1 fruit fly cellular context compared by ENCODE assay signal in the genomic region with DNA sequence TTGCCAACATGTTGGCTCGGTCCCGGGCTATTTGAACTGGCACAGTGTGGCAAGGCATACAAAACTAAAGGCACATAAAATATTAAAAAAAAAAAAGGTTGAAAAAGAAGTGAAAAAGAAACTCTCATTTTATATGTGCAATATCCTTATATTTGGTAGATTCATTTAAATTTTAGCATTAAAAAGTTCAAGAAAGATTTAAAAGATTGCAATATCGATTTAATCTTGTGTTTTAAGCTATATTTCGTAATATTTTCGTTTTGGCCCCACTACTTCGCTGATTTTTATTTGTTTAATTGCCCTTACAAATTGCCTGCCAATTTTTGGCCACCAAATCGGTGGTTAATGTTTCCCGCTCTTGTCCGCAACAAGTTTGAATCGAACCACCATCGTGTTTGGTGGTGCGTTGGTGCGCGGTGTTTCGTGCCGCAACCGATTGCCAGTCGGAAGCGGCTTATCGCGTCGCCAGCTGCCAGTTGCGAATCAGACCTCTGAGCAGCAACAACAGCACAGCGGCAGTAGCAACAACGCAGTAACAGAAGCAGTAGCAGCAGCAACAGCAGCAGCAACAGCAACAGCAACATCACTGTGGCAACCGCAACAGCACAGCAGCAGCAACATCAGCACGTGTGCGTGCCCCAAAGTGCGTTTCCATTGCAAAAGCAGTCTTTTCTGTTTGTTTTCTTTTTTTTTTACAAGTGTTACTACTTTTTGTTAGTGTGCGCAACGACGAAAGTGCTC.
TF ChIP-seq lines count a peak whose summit lies in the region.

No protein-coding gene starts in this region.

TF ChIP-seq in whole organism, embryonic, 481 proteins besides CTCF, POLR2A, EP300 and RAD21 (continued from another document and continues in another):
- TF ChIP-seq Hsf (GFP tag; optimal IDR thresholded peaks at IDR 0.05; lab: Kevin White, UChicago) = peak; percentile 96
- peak; percentile 98 for TF ChIP-seq sens (GFP tag; lab: Kevin White, UChicago)
- peak; percentile 90 for TF ChIP-seq CG14441 (GFP tag; IDR thresholded peaks at IDR 0.05; lab: Robert Waterston, UW)
- TF ChIP-seq gsb (GFP tag; IDR thresholded peaks at IDR 0.05; lab: Robert Waterston, UW) = peak; percentile 88
- peak; percentile 84 for TF ChIP-seq CG11247 (GFP tag; IDR thresholded peaks at IDR 0.05; lab: Robert Waterston, UW)
- TF ChIP-seq CG16779 (GFP tag; IDR thresholded peaks at IDR 0.05; lab: Robert Waterston, UW) = peak; percentile 77
- TF ChIP-seq CG15696 (tag; optimal IDR thresholded peaks at IDR 0.05; lab: Kevin White, UChicago) = peak; percentile 66
- TF ChIP-seq pnt (GFP tag; optimal IDR thresholded peaks at IDR 0.05; lab: Kevin White, UChicago) = peak; percentile 71
- peak; percentile 3 for TF ChIP-seq Dp (GFP tag; optimal IDR thresholded peaks at IDR 0.05; lab: Kevin White, UChicago)
- peak; percentile 93 for TF ChIP-seq ranshi (GFP tag; IDR thresholded peaks at IDR 0.05; lab: Robert Waterston, UW)
- TF ChIP-seq Kr (GFP tag; optimal IDR thresholded peaks at IDR 0.05; lab: Kevin White, UChicago) = no peak
- TF ChIP-seq CG18599 (GFP tag; optimal IDR thresholded peaks at IDR 0.05; lab: Kevin White, UChicago) = peak; percentile 98
- peak; percentile 95 for TF ChIP-seq Xbp1 (GFP tag; optimal IDR thresholded peaks at IDR 0.05; lab: Kevin White, UChicago)
- no peak for TF ChIP-seq unc-4 (GFP tag; IDR thresholded peaks at IDR 0.05; lab: Robert Waterston, UW; ENCODE audit: partially characterized antibody)
- peak; percentile 84 for TF ChIP-seq pum (GFP tag; optimal IDR thresholded peaks at IDR 0.05; lab: Kevin White, UChicago)
- peak; percentile 77 for TF ChIP-seq ara (GFP tag; IDR thresholded peaks at IDR 0.05; lab: Robert Waterston, UW)
- peak; percentile 87 for TF ChIP-seq Awh (GFP tag; IDR thresholded peaks at IDR 0.05; lab: Robert Waterston, UW)
- peak; percentile 91 for TF ChIP-seq Six4 (GFP tag; optimal IDR thresholded peaks at IDR 0.05; lab: Kevin White, UChicago)
- TF ChIP-seq CG7786 (GFP tag; optimal IDR thresholded peaks at IDR 0.05; lab: Kevin White, UChicago) = peak; percentile 95
- peak; percentile 63 for TF ChIP-seq Rx (GFP tag; IDR thresholded peaks at IDR 0.05; lab: Robert Waterston, UW)
- peak; percentile 59 for TF ChIP-seq Hmx (GFP tag; optimal IDR thresholded peaks at IDR 0.05; lab: Kevin White, UChicago)
- TF ChIP-seq Oli (tag; optimal IDR thresholded peaks at IDR 0.05; lab: Kevin White, UChicago) = peak; percentile 98
- peak; percentile 99 for TF ChIP-seq CG2120 (GFP tag; optimal IDR thresholded peaks at IDR 0.05; lab: Kevin White, UChicago)
- TF ChIP-seq knrl (GFP tag; IDR thresholded peaks at IDR 0.05; lab: Robert Waterston, UW; ENCODE audit: partially characterized antibody) = peak; percentile 33; the same call in 2 of the 3 replicates
- TF ChIP-seq CG11695 (GFP tag; IDR thresholded peaks at IDR 0.05; lab: Robert Waterston, UW) = peak; percentile 96
- TF ChIP-seq CG14050 (GFP tag; IDR thresholded peaks at IDR 0.05; lab: Robert Waterston, UW) = peak; percentile 87
- peak; percentile 94 for TF ChIP-seq Ada2b (GFP tag; IDR thresholded peaks at IDR 0.05; lab: Robert Waterston, UW)
- TF ChIP-seq nom (GFP tag; optimal IDR thresholded peaks at IDR 0.05; lab: Kevin White, UChicago) = peak; percentile 70
- peak; percentile 93 for TF ChIP-seq az2 (GFP tag; optimal IDR thresholded peaks at IDR 0.05; lab: Kevin White, UChicago)
- peak; percentile 61 for TF ChIP-seq CG10959 (GFP tag; IDR thresholded peaks at IDR 0.05; lab: Robert Waterston, UW)
- peak; percentile 85 for TF ChIP-seq Poxn (GFP tag; IDR thresholded peaks at IDR 0.05; lab: Robert Waterston, UW)
- TF ChIP-seq chinmo (GFP tag; IDR thresholded peaks at IDR 0.05; lab: Robert Waterston, UW; ENCODE audit: partially characterized antibody) = peak; percentile 54; the same call in 1 of the 4 replicates
- TF ChIP-seq stwl (tag; optimal IDR thresholded peaks at IDR 0.05; lab: Kevin White, UChicago) = no peak
- peak; percentile 89 for TF ChIP-seq CG11093 (GFP tag; IDR thresholded peaks at IDR 0.05; lab: Robert Waterston, UW)
- no peak for TF ChIP-seq CG42726 (GFP tag; IDR thresholded peaks at IDR 0.05; lab: Robert Waterston, UW; ENCODE audit: partially characterized antibody)
- peak; percentile 88 for TF ChIP-seq CG1602 (GFP tag; optimal IDR thresholded peaks at IDR 0.05; lab: Kevin White, UChicago)
- TF ChIP-seq phol (tag; optimal IDR thresholded peaks at IDR 0.05; lab: Kevin White, UChicago) = peak; percentile 96
- TF ChIP-seq Dad (GFP tag; optimal IDR thresholded peaks at IDR 0.05; lab: Kevin White, UChicago) = peak; percentile 86
- no peak for TF ChIP-seq dan (GFP tag; IDR thresholded peaks at IDR 0.05; lab: Robert Waterston, UW)
- TF ChIP-seq CkIIα-i1 (GFP tag; IDR thresholded peaks at IDR 0.05; lab: Robert Waterston, UW) = peak; percentile 46; the same call in 1 of the 2 replicates
- peak; percentile 89 for TF ChIP-seq croc (GFP tag; conservative IDR thresholded peaks at IDR 0.05; lab: Robert Waterston, UW)
- TF ChIP-seq Camta (GFP tag; optimal IDR thresholded peaks at IDR 0.05; lab: Kevin White, UChicago) = peak; percentile 84
- TF ChIP-seq Gug (GFP tag; IDR thresholded peaks at IDR 0.05; lab: Robert Waterston, UW) = peak; percentile 82
- peak; percentile 90 for TF ChIP-seq CG8388 (GFP tag; optimal IDR thresholded peaks at IDR 0.05; lab: Kevin White, UChicago)
- TF ChIP-seq sna (GFP tag; IDR thresholded peaks at IDR 0.05; lab: Robert Waterston, UW; ENCODE audit: partially characterized antibody) = no peak
- peak; percentile 95 for TF ChIP-seq CG4328 (GFP tag; optimal IDR thresholded peaks at IDR 0.05; lab: Kevin White, UChicago)
- peak; percentile 90 for TF ChIP-seq CG6654 (GFP tag; optimal IDR thresholded peaks at IDR 0.05; lab: Kevin White, UChicago)
- TF ChIP-seq btn (GFP tag; optimal IDR thresholded peaks at IDR 0.05; lab: Kevin White, UChicago) = peak; percentile 87
- TF ChIP-seq chif (GFP tag; optimal IDR thresholded peaks at IDR 0.05; lab: Kevin White, UChicago) = peak; percentile 87 to 92
- TF ChIP-seq Med (GFP tag; lab: Kevin White, UChicago) = peak; percentile 95
- peak; percentile 82; the same call in 1 of the 2 replicates for TF ChIP-seq MBD-R2 (GFP tag; IDR thresholded peaks at IDR 0.05; lab: Robert Waterston, UW)
- peak; percentile 89 to 94 for TF ChIP-seq dpn (GFP tag; optimal IDR thresholded peaks at IDR 0.05; lab: Kevin White, UChicago)
- TF ChIP-seq CG14965 (GFP tag; optimal IDR thresholded peaks at IDR 0.05; lab: Kevin White, UChicago; ENCODE audit: borderline replicate concordance) = peak; percentile 51
- peak; percentile 88 for TF ChIP-seq her (GFP tag; optimal IDR thresholded peaks at IDR 0.05; lab: Kevin White, UChicago)
- TF ChIP-seq danr (GFP tag; IDR thresholded peaks at IDR 0.05; lab: Robert Waterston, UW) = peak; percentile 88
- peak; percentile 93 for TF ChIP-seq CG4820 (GFP tag; optimal IDR thresholded peaks at IDR 0.05; lab: Kevin White, UChicago)
- peak; percentile 37 for TF ChIP-seq Sry-β (GFP tag; optimal IDR thresholded peaks at IDR 0.05; lab: Kevin White, UChicago)
- peak; percentile 70 for TF ChIP-seq CG17186 (GFP tag; optimal IDR thresholded peaks at IDR 0.05; lab: Kevin White, UChicago)
- TF ChIP-seq Hr51 (GFP tag; optimal IDR thresholded peaks at IDR 0.05; lab: Kevin White, UChicago) = peak; percentile 92 to 98
- TF ChIP-seq Hey (tag; optimal IDR thresholded peaks at IDR 0.05; lab: Kevin White, UChicago) = peak; percentile 58
- peak; percentile 95 for TF ChIP-seq CG3847 (GFP tag; IDR thresholded peaks at IDR 0.05; lab: Robert Waterston, UW)
- peak; percentile 87 for TF ChIP-seq gcm2 (GFP tag; optimal IDR thresholded peaks at IDR 0.05; lab: Kevin White, UChicago)
- peak; percentile 93 for TF ChIP-seq so (GFP tag; IDR thresholded peaks at IDR 0.05; lab: Robert Waterston, UW)
- TF ChIP-seq jumu (GFP tag; optimal IDR thresholded peaks at IDR 0.05; lab: Kevin White, UChicago) = peak; percentile 86
- peak in 1 of 2 experiments; percentile 72 for TF ChIP-seq Dfd (GFP tag; optimal IDR thresholded peaks at IDR 0.05; lab: Kevin White, UChicago)
- peak; percentile 71; the same call in 1 of the 2 replicates for TF ChIP-seq sim (GFP tag; IDR thresholded peaks at IDR 0.05; lab: Robert Waterston, UW)
- TF ChIP-seq CG11085 (GFP tag; IDR thresholded peaks at IDR 0.05; lab: Robert Waterston, UW) = peak; percentile 85
- TF ChIP-seq Dref (GFP tag; IDR thresholded peaks at IDR 0.05; lab: Robert Waterston, UW) = no peak
- peak; percentile 96 for TF ChIP-seq CG13424 (tag; optimal IDR thresholded peaks at IDR 0.05; lab: Kevin White, UChicago)
- TF ChIP-seq CG30403 (GFP tag; optimal IDR thresholded peaks at IDR 0.05; lab: Kevin White, UChicago) = peak; percentile 97
- peak; percentile 93 for TF ChIP-seq shn (GFP tag; optimal IDR thresholded peaks at IDR 0.05; lab: Kevin White, UChicago)
- no peak for TF ChIP-seq yki (optimal IDR thresholded peaks at IDR 0.05; lab: Kevin White, UChicago)
- TF ChIP-seq org-1 (GFP tag; optimal IDR thresholded peaks at IDR 0.05; lab: Kevin White, UChicago) = peak; percentile 97
- no peak for TF ChIP-seq pita (GFP tag; optimal IDR thresholded peaks at IDR 0.05; lab: Kevin White, UChicago)
- TF ChIP-seq Mrtf (GFP tag; IDR thresholded peaks at IDR 0.05; lab: Robert Waterston, UW) = peak; percentile 82; the same call in 2 of the 3 replicates
- no peak for TF ChIP-seq tna (GFP tag; IDR thresholded peaks at IDR 0.05; lab: Robert Waterston, UW; ENCODE audit: partially characterized antibody)
- TF ChIP-seq CG7963 (GFP tag; IDR thresholded peaks at IDR 0.05; lab: Robert Waterston, UW; ENCODE audit: partially characterized antibody) = no peak
- peak; percentile 94 for TF ChIP-seq ttk (GFP tag; IDR thresholded peaks at IDR 0.05; lab: Robert Waterston, UW)
- TF ChIP-seq Myb (GFP tag; optimal IDR thresholded peaks at IDR 0.05; lab: Kevin White, UChicago) = peak; percentile 87
- TF ChIP-seq prd (optimal IDR thresholded peaks at IDR 0.05; lab: Kevin White, UChicago) = no peak
- peak; percentile 92 for TF ChIP-seq prd (GFP tag; IDR thresholded peaks at IDR 0.05; lab: Robert Waterston, UW)
- TF ChIP-seq CG12071 (GFP tag; optimal IDR thresholded peaks at IDR 0.05; lab: Kevin White, UChicago) = peak; percentile 72
- TF ChIP-seq luna (GFP tag; optimal IDR thresholded peaks at IDR 0.05; lab: Kevin White, UChicago) = peak; percentile 35
- TF ChIP-seq CG1603 (tag; optimal IDR thresholded peaks at IDR 0.05; lab: Kevin White, UChicago) = peak; percentile 46
- peak; percentile 74 for TF ChIP-seq CG4282 (GFP tag; optimal IDR thresholded peaks at IDR 0.05; lab: Kevin White, UChicago)
- peak; percentile 85 for TF ChIP-seq Nf-YA (GFP tag; IDR thresholded peaks at IDR 0.05; lab: Robert Waterston, UW)
- TF ChIP-seq BEAF-32 (GFP tag; optimal IDR thresholded peaks at IDR 0.05; lab: Kevin White, UChicago) = no peak
- peak; percentile 97 for TF ChIP-seq CG4424 (GFP tag; optimal IDR thresholded peaks at IDR 0.05; lab: Kevin White, UChicago)
- peak; percentile 96 for TF ChIP-seq seq (GFP tag; IDR thresholded peaks at IDR 0.05; lab: Robert Waterston, UW)
- TF ChIP-seq CG9609 (GFP tag; optimal IDR thresholded peaks at IDR 0.05; lab: Kevin White, UChicago) = peak; percentile 94
- peak; percentile 79 for TF ChIP-seq CG11696 (GFP tag; IDR thresholded peaks at IDR 0.05; lab: Robert Waterston, UW)
- no peak for TF ChIP-seq CG8290 (GFP tag; optimal IDR thresholded peaks at IDR 0.05; lab: Kevin White, UChicago)
- peak in 1 of 2 experiments; percentile 71 for TF ChIP-seq CG8290 (tag; optimal IDR thresholded peaks at IDR 0.05; lab: Kevin White, UChicago)
- TF ChIP-seq CG16863 (GFP tag; optimal IDR thresholded peaks at IDR 0.05; lab: Kevin White, UChicago) = peak; percentile 95
- peak; percentile 96 for TF ChIP-seq CG10543 (GFP tag; optimal IDR thresholded peaks at IDR 0.05; lab: Kevin White, UChicago)
- TF ChIP-seq HLHmδ (GFP tag; optimal IDR thresholded peaks at IDR 0.05; lab: Kevin White, UChicago) = no peak
- TF ChIP-seq hbn (GFP tag; IDR thresholded peaks at IDR 0.05; lab: Robert Waterston, UW; ENCODE audit: partially characterized antibody) = no peak
- peak; percentile 93 for TF ChIP-seq Ssrp (tag; optimal IDR thresholded peaks at IDR 0.05; lab: Kevin White, UChicago)
- TF ChIP-seq Gsc (GFP tag; IDR thresholded peaks at IDR 0.05; lab: Robert Waterston, UW) = peak; percentile 65
- peak; percentile 93 for TF ChIP-seq grau (tag; optimal IDR thresholded peaks at IDR 0.05; lab: Kevin White, UChicago)
- TF ChIP-seq ftz-f1 (GFP tag; optimal IDR thresholded peaks at IDR 0.05; lab: Kevin White, UChicago) = no peak
- peak; percentile 76 for TF ChIP-seq tup (GFP tag; optimal IDR thresholded peaks at IDR 0.05; lab: Kevin White, UChicago)
- peak; percentile 95 for TF ChIP-seq Atf-2 (GFP tag; optimal IDR thresholded peaks at IDR 0.05; lab: Kevin White, UChicago)
- TF ChIP-seq dati (GFP tag; IDR thresholded peaks at IDR 0.05; lab: Robert Waterston, UW) = peak; percentile 11; the same call in 1 of the 2 replicates
- peak; percentile 98 for TF ChIP-seq CG18619 (GFP tag; optimal IDR thresholded peaks at IDR 0.05; lab: Kevin White, UChicago)
- peak; percentile 95 for TF ChIP-seq gro (GFP tag; optimal IDR thresholded peaks at IDR 0.05; lab: Kevin White, UChicago)
- no peak for TF ChIP-seq vnd (GFP tag; IDR thresholded peaks at IDR 0.05; lab: Robert Waterston, UW; ENCODE audit: partially characterized antibody)
- peak; percentile 87 for TF ChIP-seq H15 (GFP tag; IDR thresholded peaks at IDR 0.05; lab: Robert Waterston, UW)
- TF ChIP-seq Lim3 (GFP tag; IDR thresholded peaks at IDR 0.05; lab: Robert Waterston, UW) = peak; percentile 76
- peak; percentile 67; the same call in 1 of the 3 replicates for TF ChIP-seq otp (GFP tag; IDR thresholded peaks at IDR 0.05; lab: Robert Waterston, UW)
- peak; percentile 97 for TF ChIP-seq Sox102F (GFP tag; optimal IDR thresholded peaks at IDR 0.05; lab: Kevin White, UChicago)
- peak; percentile 94 for TF ChIP-seq fd3F (GFP tag; optimal IDR thresholded peaks at IDR 0.05; lab: Kevin White, UChicago)
- TF ChIP-seq CG8478 (optimal IDR thresholded peaks at IDR 0.05; lab: Kevin White, UChicago) = no peak
- TF ChIP-seq cg (GFP tag; optimal IDR thresholded peaks at IDR 0.05; lab: Kevin White, UChicago) = no peak
- no peak; the same call in 1 of the 3 replicates for TF ChIP-seq zfh1 (GFP tag; IDR thresholded peaks at IDR 0.05; lab: Robert Waterston, UW)
- TF ChIP-seq fu2 (GFP tag; optimal IDR thresholded peaks at IDR 0.05; lab: Kevin White, UChicago) = peak; percentile 95
- TF ChIP-seq CG12659 (GFP tag; optimal IDR thresholded peaks at IDR 0.05; lab: Kevin White, UChicago) = peak; percentile 98
- TF ChIP-seq CG11456 (GFP tag; IDR thresholded peaks at IDR 0.05; lab: Robert Waterston, UW) = peak; percentile 92
- TF ChIP-seq CG8089 (GFP tag; optimal IDR thresholded peaks at IDR 0.05; lab: Kevin White, UChicago) = peak; percentile 89
- peak; percentile 63 for TF ChIP-seq abd-A (tag; optimal IDR thresholded peaks at IDR 0.05; lab: Kevin White, UChicago)
- peak; percentile 95 for TF ChIP-seq CG6689 (GFP tag; IDR thresholded peaks at IDR 0.05; lab: Robert Waterston, UW)
